ENCODE assay signal across 1 fruit fly cellular context in the genomic region with DNA sequence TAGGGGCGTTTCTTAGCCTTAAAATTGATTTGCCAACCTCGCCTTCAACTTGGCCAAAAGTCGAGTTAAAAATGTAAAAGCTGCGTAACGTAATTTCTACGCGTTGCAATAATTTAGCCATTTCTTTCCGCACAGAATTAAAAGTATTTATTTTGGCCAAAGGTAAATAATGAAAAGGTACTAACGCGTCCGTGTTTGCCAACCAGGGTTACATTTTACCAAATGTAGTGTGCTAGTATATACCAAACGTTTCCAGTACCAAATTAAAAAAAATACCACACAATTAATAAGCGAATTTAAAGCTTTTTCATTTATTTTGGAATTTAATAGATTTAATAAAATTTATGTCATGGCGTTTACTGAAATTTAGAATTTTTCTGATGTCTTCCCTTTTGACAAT.
TF ChIP-seq lines count a peak whose summit lies in the region.

A gene (minus strand): TSS at position 179 of the 400 bp plus-strand sequence.

TF ChIP-seq in whole organism, embryonic, 481 proteins besides CTCF, POLR2A, EP300 and RAD21 (continued from another document and continues in another):
- TF ChIP-seq CG10321 (GFP tag; IDR thresholded peaks at IDR 0.05; lab: Robert Waterston, UW): no peak
- peak; percentile 71 for TF ChIP-seq maf-S (GFP tag; optimal IDR thresholded peaks at IDR 0.05; lab: Kevin White, UChicago)
- peak; percentile 41 for TF ChIP-seq Dp (GFP tag; optimal IDR thresholded peaks at IDR 0.05; lab: Kevin White, UChicago)
- TF ChIP-seq CG6854 (GFP tag; optimal IDR thresholded peaks at IDR 0.05; lab: Kevin White, UChicago): no peak
- no peak for TF ChIP-seq CG8765 (GFP tag; IDR thresholded peaks at IDR 0.05; lab: Robert Waterston, UW)
- TF ChIP-seq Nf-YA (GFP tag; IDR thresholded peaks at IDR 0.05; lab: Robert Waterston, UW): no peak
- TF ChIP-seq Hr39 (optimal IDR thresholded peaks at IDR 0.05; lab: Kevin White, UChicago): no peak
- TF ChIP-seq phol (tag; optimal IDR thresholded peaks at IDR 0.05; lab: Kevin White, UChicago): peak; percentile 35
- TF ChIP-seq ap (GFP tag; IDR thresholded peaks at IDR 0.05; lab: Robert Waterston, UW): no peak
- peak; percentile 66 for TF ChIP-seq Mes4 (GFP tag; optimal IDR thresholded peaks at IDR 0.05; lab: Kevin White, UChicago)
- peak; percentile 71 for TF ChIP-seq CG9727 (GFP tag; optimal IDR thresholded peaks at IDR 0.05; lab: Kevin White, UChicago)
- peak; percentile 91 for TF ChIP-seq CG33213 (GFP tag; optimal IDR thresholded peaks at IDR 0.05; lab: Kevin White, UChicago)
- TF ChIP-seq Hr78 (GFP tag; optimal IDR thresholded peaks at IDR 0.05; lab: Kevin White, UChicago): no peak
- peak; percentile 62 for TF ChIP-seq ERR (GFP tag; optimal IDR thresholded peaks at IDR 0.05; lab: Kevin White, UChicago)
- TF ChIP-seq CG31388 (GFP tag; optimal IDR thresholded peaks at IDR 0.05; lab: Kevin White, UChicago): peak; percentile 6
- no peak for TF ChIP-seq seq (GFP tag; IDR thresholded peaks at IDR 0.05; lab: Robert Waterston, UW)
- TF ChIP-seq run (tag; optimal IDR thresholded peaks at IDR 0.05; lab: Kevin White, UChicago): no peak
- TF ChIP-seq cwo (GFP tag; optimal IDR thresholded peaks at IDR 0.05; lab: Kevin White, UChicago): no peak
- TF ChIP-seq CG10147 (GFP tag; optimal IDR thresholded peaks at IDR 0.05; lab: Kevin White, UChicago): no peak
- peak; percentile 33 to 77 for TF ChIP-seq dpn (GFP tag; optimal IDR thresholded peaks at IDR 0.05; lab: Kevin White, UChicago)
- TF ChIP-seq crc (GFP tag; optimal IDR thresholded peaks at IDR 0.05; lab: Kevin White, UChicago): peak; percentile 26
- TF ChIP-seq CG8359 (GFP tag; optimal IDR thresholded peaks at IDR 0.05; lab: Kevin White, UChicago; ENCODE audit: borderline replicate concordance): no peak
- TF ChIP-seq oc (tag; optimal IDR thresholded peaks at IDR 0.05; lab: Kevin White, UChicago): peak; percentile 57
- TF ChIP-seq CG17186 (GFP tag; optimal IDR thresholded peaks at IDR 0.05; lab: Kevin White, UChicago): peak; percentile 63
- no peak for TF ChIP-seq Dref (GFP tag; IDR thresholded peaks at IDR 0.05; lab: Robert Waterston, UW)
- peak; percentile 67 for TF ChIP-seq Lhr (GFP tag; optimal IDR thresholded peaks at IDR 0.05; lab: Kevin White, UChicago)
- no peak for TF ChIP-seq H15 (GFP tag; IDR thresholded peaks at IDR 0.05; lab: Robert Waterston, UW)
- peak; percentile 38 for TF ChIP-seq fd64A (GFP tag; optimal IDR thresholded peaks at IDR 0.05; lab: Kevin White, UChicago)
- peak; percentile 66 for TF ChIP-seq her (GFP tag; optimal IDR thresholded peaks at IDR 0.05; lab: Kevin White, UChicago)
- no peak for TF ChIP-seq hth (optimal IDR thresholded peaks at IDR 0.05; lab: Kevin White, UChicago)
- peak; percentile 57 for TF ChIP-seq Hr3 (GFP tag; optimal IDR thresholded peaks at IDR 0.05; lab: Kevin White, UChicago)
- TF ChIP-seq CG10543 (GFP tag; optimal IDR thresholded peaks at IDR 0.05; lab: Kevin White, UChicago): peak; percentile 87
- no peak for TF ChIP-seq CG14014 (GFP tag; IDR thresholded peaks at IDR 0.05; lab: Robert Waterston, UW)
- peak; percentile 76 for TF ChIP-seq MTF-1 (GFP tag; optimal IDR thresholded peaks at IDR 0.05; lab: Kevin White, UChicago; ENCODE audit: borderline replicate concordance)
- TF ChIP-seq ttk (GFP tag; IDR thresholded peaks at IDR 0.05; lab: Robert Waterston, UW): no peak
- TF ChIP-seq gt (GFP tag; IDR thresholded peaks at IDR 0.05; lab: Robert Waterston, UW): no peak
- TF ChIP-seq pnt (GFP tag; optimal IDR thresholded peaks at IDR 0.05; lab: Kevin White, UChicago): peak; percentile 60
- TF ChIP-seq psq (GFP tag; optimal IDR thresholded peaks at IDR 0.05; lab: Kevin White, UChicago): peak; percentile 61
- TF ChIP-seq Mad (GFP tag; optimal IDR thresholded peaks at IDR 0.05; lab: Kevin White, UChicago): peak; percentile 74
- TF ChIP-seq CG7745 (tag; optimal IDR thresholded peaks at IDR 0.05; lab: Kevin White, UChicago): no peak
- no peak for TF ChIP-seq CG18011 (GFP tag; optimal IDR thresholded peaks at IDR 0.05; lab: Kevin White, UChicago)
- TF ChIP-seq CG14860 (GFP tag; IDR thresholded peaks at IDR 0.05; lab: Robert Waterston, UW; ENCODE audit: partially characterized antibody): no peak
- peak; percentile 79 for TF ChIP-seq CHES-1-like (GFP tag; optimal IDR thresholded peaks at IDR 0.05; lab: Kevin White, UChicago)
- peak; percentile 76 for TF ChIP-seq CG8089 (GFP tag; optimal IDR thresholded peaks at IDR 0.05; lab: Kevin White, UChicago)
- no peak for TF ChIP-seq CG4360 (GFP tag; IDR thresholded peaks at IDR 0.05; lab: Robert Waterston, UW)
- TF ChIP-seq Blimp-1 (GFP tag; optimal IDR thresholded peaks at IDR 0.05; lab: Kevin White, UChicago): peak; percentile 57
- TF ChIP-seq C15 (GFP tag; IDR thresholded peaks at IDR 0.05; lab: Robert Waterston, UW): no peak
- no peak for TF ChIP-seq Sin3A (optimal IDR thresholded peaks at IDR 0.05; lab: Kevin White, UChicago)
- TF ChIP-seq CG4404 (GFP tag; IDR thresholded peaks at IDR 0.05; lab: Robert Waterston, UW): no peak
- peak; percentile 43 for TF ChIP-seq Atf3 (GFP tag; optimal IDR thresholded peaks at IDR 0.05; lab: Kevin White, UChicago)
- peak; percentile 59 for TF ChIP-seq CG17385 (GFP tag; optimal IDR thresholded peaks at IDR 0.05; lab: Kevin White, UChicago)
- peak; percentile 57 for TF ChIP-seq onecut (GFP tag; IDR thresholded peaks at IDR 0.05; lab: Robert Waterston, UW)
- peak; percentile 57 for TF ChIP-seq sd (tag; optimal IDR thresholded peaks at IDR 0.05; lab: Kevin White, UChicago)
- TF ChIP-seq br (optimal IDR thresholded peaks at IDR 0.05; lab: Kevin White, UChicago): no peak
- TF ChIP-seq CG12155 (GFP tag; optimal IDR thresholded peaks at IDR 0.05; lab: Kevin White, UChicago): peak; percentile 48
- TF ChIP-seq Optix (GFP tag; IDR thresholded peaks at IDR 0.05; lab: Robert Waterston, UW): no peak
- TF ChIP-seq corto (GFP tag; optimal IDR thresholded peaks at IDR 0.05; lab: Kevin White, UChicago): no peak
- no peak for TF ChIP-seq jigr1 (GFP tag; IDR thresholded peaks at IDR 0.05; lab: Robert Waterston, UW)
- peak; percentile 9 for TF ChIP-seq Abd-B (GFP tag; optimal IDR thresholded peaks at IDR 0.05; lab: Kevin White, UChicago)
- TF ChIP-seq chif (GFP tag; optimal IDR thresholded peaks at IDR 0.05; lab: Kevin White, UChicago): peak; percentile 71 to 73
- TF ChIP-seq fd96Cb (tag; optimal IDR thresholded peaks at IDR 0.05; lab: Kevin White, UChicago): peak; percentile 13
- TF ChIP-seq CG17802 (tag; optimal IDR thresholded peaks at IDR 0.05; lab: Kevin White, UChicago): peak; percentile 32
- no peak for TF ChIP-seq sisA (GFP tag; IDR thresholded peaks at IDR 0.05; lab: Robert Waterston, UW)
- no peak for TF ChIP-seq Dip2 (GFP tag; IDR thresholded peaks at IDR 0.05; lab: Robert Waterston, UW)
- TF ChIP-seq zen (tag; optimal IDR thresholded peaks at IDR 0.05; lab: Kevin White, UChicago): peak; percentile 29
- TF ChIP-seq CG32767 (GFP tag; IDR thresholded peaks at IDR 0.05; lab: Robert Waterston, UW): no peak
- no peak for TF ChIP-seq peb (GFP tag; IDR thresholded peaks at IDR 0.05; lab: Robert Waterston, UW)
- no peak for TF ChIP-seq NFAT (GFP tag; IDR thresholded peaks at IDR 0.05; lab: Robert Waterston, UW)
- TF ChIP-seq CG4424 (GFP tag; optimal IDR thresholded peaks at IDR 0.05; lab: Kevin White, UChicago): peak; percentile 68
- TF ChIP-seq CG18262 (tag; optimal IDR thresholded peaks at IDR 0.05; lab: Kevin White, UChicago): peak; percentile 38
- peak; percentile 71 for TF ChIP-seq CG13424 (tag; optimal IDR thresholded peaks at IDR 0.05; lab: Kevin White, UChicago)
- TF ChIP-seq CG3163 (GFP tag; optimal IDR thresholded peaks at IDR 0.05; lab: Kevin White, UChicago): peak; percentile 57
- TF ChIP-seq cas (GFP tag; IDR thresholded peaks at IDR 0.05; lab: Robert Waterston, UW): no peak
- no peak for TF ChIP-seq Hand (GFP tag; optimal IDR thresholded peaks at IDR 0.05; lab: Kevin White, UChicago)
- TF ChIP-seq Sox102F (GFP tag; optimal IDR thresholded peaks at IDR 0.05; lab: Kevin White, UChicago): peak; percentile 65
- TF ChIP-seq slou (GFP tag; optimal IDR thresholded peaks at IDR 0.05; lab: Kevin White, UChicago): peak; percentile 62
- TF ChIP-seq Ssrp (tag; optimal IDR thresholded peaks at IDR 0.05; lab: Kevin White, UChicago): no peak
- TF ChIP-seq CG11696 (GFP tag; IDR thresholded peaks at IDR 0.05; lab: Robert Waterston, UW): no peak
- TF ChIP-seq CG11695 (GFP tag; IDR thresholded peaks at IDR 0.05; lab: Robert Waterston, UW): no peak
- TF ChIP-seq rib (GFP tag; IDR thresholded peaks at IDR 0.05; lab: Robert Waterston, UW): no peak
- TF ChIP-seq esg (GFP tag; conservative IDR thresholded peaks at IDR 0.05; lab: Robert Waterston, UW): no peak
- TF ChIP-seq Myb (GFP tag; optimal IDR thresholded peaks at IDR 0.05; lab: Kevin White, UChicago): peak; percentile 53
- no peak for TF ChIP-seq CG34224 (GFP tag; IDR thresholded peaks at IDR 0.05; lab: Robert Waterston, UW; ENCODE audit: partially characterized antibody)
- peak; percentile 51 for TF ChIP-seq CG5180 (GFP tag; optimal IDR thresholded peaks at IDR 0.05; lab: Kevin White, UChicago)
- TF ChIP-seq CG13624 (GFP tag; optimal IDR thresholded peaks at IDR 0.05; lab: Kevin White, UChicago): peak; percentile 64
- TF ChIP-seq z (GFP tag; IDR thresholded peaks at IDR 0.05; lab: Robert Waterston, UW): no peak
- TF ChIP-seq CG11723 (GFP tag; optimal IDR thresholded peaks at IDR 0.05; lab: Kevin White, UChicago): peak; percentile 6
- peak; percentile 65 for TF ChIP-seq CG14710 (tag; optimal IDR thresholded peaks at IDR 0.05; lab: Kevin White, UChicago)
- no peak for TF ChIP-seq Poxn (GFP tag; IDR thresholded peaks at IDR 0.05; lab: Robert Waterston, UW)
- TF ChIP-seq CG18476 (GFP tag; optimal IDR thresholded peaks at IDR 0.05; lab: Kevin White, UChicago): peak; percentile 54
- peak; percentile 70 for TF ChIP-seq CG12769 (tag; optimal IDR thresholded peaks at IDR 0.05; lab: Kevin White, UChicago)
- TF ChIP-seq NfI (GFP tag; optimal IDR thresholded peaks at IDR 0.05; lab: Kevin White, UChicago): peak; percentile 65
- peak; percentile 68 for TF ChIP-seq HHEX (GFP tag; optimal IDR thresholded peaks at IDR 0.05; lab: Kevin White, UChicago)
- peak; percentile 60 for TF ChIP-seq CG9797 (GFP tag; optimal IDR thresholded peaks at IDR 0.05; lab: Kevin White, UChicago)
- TF ChIP-seq Side (GFP tag; optimal IDR thresholded peaks at IDR 0.05; lab: Kevin White, UChicago): peak; percentile 57
- TF ChIP-seq gsb-n (tag; optimal IDR thresholded peaks at IDR 0.05; lab: Kevin White, UChicago): peak; percentile 66
- TF ChIP-seq gro (GFP tag; optimal IDR thresholded peaks at IDR 0.05; lab: Kevin White, UChicago): peak; percentile 57
- TF ChIP-seq D19B (GFP tag; optimal IDR thresholded peaks at IDR 0.05; lab: Kevin White, UChicago): no peak
- TF ChIP-seq CG33557 (GFP tag; optimal IDR thresholded peaks at IDR 0.05; lab: Kevin White, UChicago): peak; percentile 63
- no peak for TF ChIP-seq CG31441 (GFP tag; IDR thresholded peaks at IDR 0.05; lab: Robert Waterston, UW)
- TF ChIP-seq stc (GFP tag; IDR thresholded peaks at IDR 0.05; lab: Robert Waterston, UW): no peak
- TF ChIP-seq CG16779 (GFP tag; IDR thresholded peaks at IDR 0.05; lab: Robert Waterston, UW): no peak
- TF ChIP-seq Six4 (GFP tag; optimal IDR thresholded peaks at IDR 0.05; lab: Kevin White, UChicago): peak; percentile 36
- TF ChIP-seq Xrp1 (GFP tag; IDR thresholded peaks at IDR 0.05; lab: Robert Waterston, UW): no peak
- TF ChIP-seq mam (GFP tag; optimal IDR thresholded peaks at IDR 0.05; lab: Kevin White, UChicago): peak; percentile 67
- no peak for TF ChIP-seq CG4730 (GFP tag; IDR thresholded peaks at IDR 0.05; lab: Robert Waterston, UW)
- TF ChIP-seq Vsx1 (GFP tag; optimal IDR thresholded peaks at IDR 0.05; lab: Kevin White, UChicago): peak; percentile 30
- no peak for TF ChIP-seq Drgx (GFP tag; IDR thresholded peaks at IDR 0.05; lab: Robert Waterston, UW)
- peak; percentile 81 for TF ChIP-seq CG11398 (GFP tag; optimal IDR thresholded peaks at IDR 0.05; lab: Kevin White, UChicago)
- TF ChIP-seq CG32772 (GFP tag; IDR thresholded peaks at IDR 0.05; lab: Robert Waterston, UW): no peak
- TF ChIP-seq CG17912 (GFP tag; optimal IDR thresholded peaks at IDR 0.05; lab: Kevin White, UChicago): peak; percentile 90
- TF ChIP-seq CG2116 (GFP tag; optimal IDR thresholded peaks at IDR 0.05; lab: Kevin White, UChicago): peak; percentile 95
- peak; percentile 62 for TF ChIP-seq chn (GFP tag; optimal IDR thresholded peaks at IDR 0.05; lab: Kevin White, UChicago)
- TF ChIP-seq H2.0 (GFP tag; IDR thresholded peaks at IDR 0.05; lab: Robert Waterston, UW): no peak
- no peak for TF ChIP-seq HLHmδ (GFP tag; optimal IDR thresholded peaks at IDR 0.05; lab: Kevin White, UChicago)
- peak; percentile 61 for TF ChIP-seq CG9609 (GFP tag; optimal IDR thresholded peaks at IDR 0.05; lab: Kevin White, UChicago)
- TF ChIP-seq nmo (GFP tag; optimal IDR thresholded peaks at IDR 0.05; lab: Kevin White, UChicago): peak; percentile 47
- no peak for TF ChIP-seq CG8478 (optimal IDR thresholded peaks at IDR 0.05; lab: Kevin White, UChicago)
- TF ChIP-seq nerfin-1 (tag; optimal IDR thresholded peaks at IDR 0.05; lab: Kevin White, UChicago): peak; percentile 47
- TF ChIP-seq NC2β (GFP tag; optimal IDR thresholded peaks at IDR 0.05; lab: Kevin White, UChicago): peak; percentile 86
- TF ChIP-seq pfk (GFP tag; optimal IDR thresholded peaks at IDR 0.05; lab: Kevin White, UChicago): no peak
- TF ChIP-seq Dad (GFP tag; optimal IDR thresholded peaks at IDR 0.05; lab: Kevin White, UChicago): peak; percentile 51
- 0 out of 3 replicates have a peak, but pooled peaks have one; percentile 12 for TF ChIP-seq CG7357 (GFP tag; IDR thresholded peaks at IDR 0.05; lab: Robert Waterston, UW)
- no peak for TF ChIP-seq Lim3 (GFP tag; IDR thresholded peaks at IDR 0.05; lab: Robert Waterston, UW)
- TF ChIP-seq CG18619 (GFP tag; optimal IDR thresholded peaks at IDR 0.05; lab: Kevin White, UChicago): peak; percentile 71
- no peak for TF ChIP-seq ato (GFP tag; IDR thresholded peaks at IDR 0.05; lab: Robert Waterston, UW; ENCODE audit: partially characterized antibody)
- TF ChIP-seq CG16815 (GFP tag; optimal IDR thresholded peaks at IDR 0.05; lab: Kevin White, UChicago): peak; percentile 5
- TF ChIP-seq nau (GFP tag; optimal IDR thresholded peaks at IDR 0.05; lab: Kevin White, UChicago): peak; percentile 71
- peak; percentile 28 for TF ChIP-seq mirr (GFP tag; optimal IDR thresholded peaks at IDR 0.05; lab: Kevin White, UChicago)
- peak; percentile 87 for TF ChIP-seq CG10209 (GFP tag; optimal IDR thresholded peaks at IDR 0.05; lab: Kevin White, UChicago)
- no peak for TF ChIP-seq CG10959 (GFP tag; IDR thresholded peaks at IDR 0.05; lab: Robert Waterston, UW)
